Fruit fly (Drosophila melanogaster) whole organism, embryonic: Measurements from ENCODE around the gene CG43221.

ENCODE experiments used
- Ada2b ChIP-seq: fragments of 200-800 bp; sonication (Bioruptor generic); IDR thresholded peaks from 2 replicates; pipeline ENCODE4 v1.3.6; 2022; ENCODE audit warnings: missing biosample characterization, missing genetic modification characterization
- Awh ChIP-seq: fragments of 200-800 bp; sonication (Bioruptor generic); IDR thresholded peaks from 2 replicates; pipeline ENCODE4, ENCODE4 v1.3.6; 2022; ENCODE audit warnings: missing biosample characterization, missing genetic modification characterization
- Bdp1 ChIP-seq: fragments of 200-800 bp; sonication (Bioruptor generic); optimal IDR thresholded peaks from 3 replicates; lab custom pipeline; 2016; ENCODE audit warnings: missing biosample characterization, missing genetic modification characterization
- BtbVII ChIP-seq: fragments of 200-800 bp; sonication (Bioruptor generic); optimal IDR thresholded peaks from 3 replicates; lab custom pipeline; 2017; ENCODE audit warnings: missing biosample characterization, mild to moderate bottlenecking, missing genetic modification characterization
- C15 ChIP-seq: fragments of 200-800 bp; sonication (Bioruptor generic); IDR thresholded peaks from 3 replicates; pipeline ENCODE4 v1.3.6; 2022; ENCODE audit warnings: missing biosample characterization, missing genetic modification characterization
- CG10654 ChIP-seq: fragments of 200-800 bp; sonication (Bioruptor generic); optimal IDR thresholded peaks from 2 replicates; lab custom pipeline; 2016; ENCODE audit warnings: missing biosample characterization, missing genetic modification characterization
- CG15269 ChIP-seq: fragments of 200-800 bp; sonication (Bioruptor generic); optimal IDR thresholded peaks from 2 replicates; lab custom pipeline; 2018; ENCODE audit warnings: missing biosample characterization, mild to moderate bottlenecking, missing genetic modification characterization, moderate library complexity
- CG15601 ChIP-seq: fragments of 200-800 bp; sonication (Bioruptor generic); optimal IDR thresholded peaks from 3 replicates; lab custom pipeline; 2019; ENCODE audit warnings: missing biosample characterization, mild to moderate bottlenecking, missing genetic modification characterization, moderate library complexity
- CG1602 ChIP-seq: fragments of 200-800 bp; sonication (Bioruptor generic); optimal IDR thresholded peaks from 3 replicates; lab custom pipeline; 2016; ENCODE audit warnings: missing biosample characterization, missing genetic modification characterization
- CG17802 ChIP-seq: fragments of 200-800 bp; sonication (Bioruptor generic); optimal IDR thresholded peaks from 2 replicates; lab custom pipeline; 2018; ENCODE audit warnings: missing biosample characterization, mild to moderate bottlenecking, missing genetic modification characterization, moderate library complexity
- CG2116 ChIP-seq: fragments of 200-800 bp; sonication (Bioruptor generic); optimal IDR thresholded peaks from 3 replicates; lab custom pipeline; 2018; ENCODE audit warnings: missing biosample characterization, mild to moderate bottlenecking, missing genetic modification characterization
- CG3163 ChIP-seq: fragments of 200-800 bp; sonication (Bioruptor generic); optimal IDR thresholded peaks from 3 replicates; lab custom pipeline; 2016; ENCODE audit warnings: missing biosample characterization, missing genetic modification characterization
- CG33213 ChIP-seq: fragments of 200-800 bp; sonication (Bioruptor generic); optimal IDR thresholded peaks from 3 replicates; lab custom pipeline; 2016; ENCODE audit warnings: missing biosample characterization, missing genetic modification characterization
- CG7372 ChIP-seq: fragments of 200-800 bp; sonication (Bioruptor generic); IDR thresholded peaks from 2 replicates; pipeline ENCODE4 v1.3.6; 2022; ENCODE audit warnings: missing biosample characterization, missing genetic modification characterization
- CG9876 ChIP-seq: fragments of 200-800 bp; sonication (Bioruptor generic); optimal IDR thresholded peaks from 2 replicates; lab custom pipeline; 2016; ENCODE audit warnings: missing biosample characterization, missing genetic modification characterization
- CTCF ChIP-seq: fragments of 200-800 bp; sonication (Bioruptor generic); optimal IDR thresholded peaks from 2 replicates; lab custom pipeline; 2017; ENCODE audit warnings: missing biosample characterization, mild to moderate bottlenecking, missing genetic modification characterization, moderate library complexity
- CrebB ChIP-seq: fragments of 200-800 bp; sonication (Bioruptor generic); optimal IDR thresholded peaks from 3 replicates; lab custom pipeline; 2018; ENCODE audit warnings: missing biosample characterization, mild to moderate bottlenecking, missing genetic modification characterization
- Dll ChIP-seq: fragments of 200-800 bp; sonication (Bioruptor generic); IDR thresholded peaks from 4 replicates; pipeline ENCODE4 v1.3.6; 2022; ENCODE audit warnings: missing biosample characterization, missing genetic modification characterization; ENCODE audit not compliant: partially characterized antibody
- HLH3B ChIP-seq: fragments of 200-800 bp; sonication (Bioruptor generic); IDR thresholded peaks from 2 replicates; pipeline ENCODE4 v1.3.6; 2022; ENCODE audit warnings: missing biosample characterization, missing genetic modification characterization
- HmgZ ChIP-seq: fragments of 200-800 bp; sonication (Bioruptor generic); optimal IDR thresholded peaks from 2 replicates; lab custom pipeline; 2018; ENCODE audit warnings: missing biosample characterization, mild to moderate bottlenecking, missing genetic modification characterization
- Mad ChIP-seq: fragments of 200-800 bp; sonication (Bioruptor generic); optimal IDR thresholded peaks from 2 replicates; lab custom pipeline; 2016; ENCODE audit warnings: missing biosample characterization, missing genetic modification characterization
- Pdp1 ChIP-seq, 2 experiments: fragments of 200-800 bp; sonication (Bioruptor generic); optimal IDR thresholded peaks; 3 replicates each; lab custom pipeline; 2016; ENCODE audit warnings: missing biosample characterization in 2 of 2, missing genetic modification characterization in 2 of 2, mild to moderate bottlenecking in 1 of 2, moderate library complexity in 1 of 2
- Poxn ChIP-seq: fragments of 200-800 bp; sonication (Bioruptor generic); IDR thresholded peaks from 2 replicates; pipeline ENCODE4 v1.3.6; 2022; ENCODE audit warnings: missing biosample characterization, missing genetic modification characterization
- Sox100B ChIP-seq: fragments of 200-800 bp; sonication (Bioruptor generic); optimal IDR thresholded peaks from 3 replicates; lab custom pipeline; 2018; ENCODE audit warnings: missing biosample characterization, mild to moderate bottlenecking, missing genetic modification characterization
- Stat92E ChIP-seq, 3 experiments: fragments of >200 bp in 2 of 3; fragments of 200-800 bp in 1 of 3; sonication (Bioruptor generic) in 1 of 3; optimal IDR thresholded peaks; 2 replicates each; lab custom pipeline; 2017 to 2019; ENCODE audit warnings: missing biosample characterization in 3 of 3, missing genetic modification characterization in 3 of 3, mild to moderate bottlenecking in 1 of 3, moderate library complexity in 1 of 3
- Tbp ChIP-seq: fragments of >200 bp; optimal IDR thresholded peaks from 2 replicates; lab custom pipeline; 2018; ENCODE audit warnings: missing biosample characterization, missing genetic modification characterization
- Trl ChIP-seq, 3 experiments: fragments of >200 bp in 2 of 3; fragments of 200-800 bp in 1 of 3; sonication (Bioruptor generic) in 1 of 3; optimal IDR thresholded peaks; 2 replicates in 1 of 3; 3 replicates in 2 of 3; lab custom pipeline; 2016 to 2017; ENCODE audit warnings: missing biosample characterization in 1 of 3, missing genetic modification characterization in 1 of 3
- ac ChIP-seq: fragments of 200-800 bp; sonication (Bioruptor generic); optimal IDR thresholded peaks from 3 replicates; lab custom pipeline; 2017; ENCODE audit warnings: missing biosample characterization, mild to moderate bottlenecking, missing genetic modification characterization
- ato ChIP-seq: fragments of 200-800 bp; sonication (Bioruptor generic); IDR thresholded peaks from 2 replicates; pipeline ENCODE4 v1.3.6; 2022; ENCODE audit warnings: missing biosample characterization, missing genetic modification characterization; ENCODE audit not compliant: partially characterized antibody
- cg ChIP-seq: fragments of 200-800 bp; sonication (Bioruptor generic); optimal IDR thresholded peaks from 3 replicates; lab custom pipeline; 2019; ENCODE audit warnings: missing biosample characterization, mild to moderate bottlenecking, missing genetic modification characterization, moderate library complexity
- cwo ChIP-seq: fragments of 200-800 bp; sonication (Bioruptor generic); optimal IDR thresholded peaks from 3 replicates; lab custom pipeline; 2017; ENCODE audit warnings: missing biosample characterization, missing genetic modification characterization, mild to moderate bottlenecking, moderate library complexity, missing genetic modification reagents
- da ChIP-seq: fragments of 200-800 bp; sonication (Bioruptor generic); optimal IDR thresholded peaks from 2 replicates; lab custom pipeline; 2016; ENCODE audit warnings: missing biosample characterization, missing genetic modification characterization
- exex ChIP-seq: fragments of 200-800 bp; sonication (Bioruptor generic); optimal IDR thresholded peaks from 4 replicates; lab custom pipeline; 2018; ENCODE audit warnings: missing biosample characterization, mild to moderate bottlenecking, missing genetic modification characterization, moderate library complexity
- eyg ChIP-seq: fragments of 200-800 bp; sonication (Bioruptor generic); optimal IDR thresholded peaks from 3 replicates; lab custom pipeline; 2016; ENCODE audit warnings: missing biosample characterization, missing genetic modification characterization
- gcm ChIP-seq: fragments of 200-800 bp; sonication (Bioruptor generic); optimal IDR thresholded peaks from 2 replicates; lab custom pipeline; 2019; ENCODE audit warnings: missing biosample characterization, mild to moderate bottlenecking, missing genetic modification characterization, moderate library complexity
- grau ChIP-seq: fragments of 200-800 bp; optimal IDR thresholded peaks from 3 replicates; lab custom pipeline; 2019; ENCODE audit warnings: missing biosample characterization, mild to moderate bottlenecking, missing genetic modification characterization, moderate library complexity
- gsb-n ChIP-seq: fragments of 200-800 bp; sonication (Bioruptor generic); optimal IDR thresholded peaks from 3 replicates; lab custom pipeline; 2018; ENCODE audit warnings: missing biosample characterization, mild to moderate bottlenecking, missing genetic modification characterization
- lilli ChIP-seq: fragments of 200-800 bp; sonication (Bioruptor generic); optimal IDR thresholded peaks from 3 replicates; lab custom pipeline; 2016; ENCODE audit warnings: missing biosample characterization, missing genetic modification characterization
- lola ChIP-seq, 3 experiments: fragments of >200 bp in 2 of 3; fragments of 200-800 bp in 1 of 3; sonication (Bioruptor generic) in 1 of 3; optimal IDR thresholded peaks; 2 replicates each; lab custom pipeline; 2017 to 2019; ENCODE audit warnings: missing biosample characterization in 3 of 3, missing genetic modification characterization in 3 of 3, mild to moderate bottlenecking in 1 of 3, moderate library complexity in 1 of 3
- nau ChIP-seq: fragments of 200-800 bp; sonication (Bioruptor generic); optimal IDR thresholded peaks from 3 replicates; lab custom pipeline; 2017; ENCODE audit warnings: missing biosample characterization, mild to moderate bottlenecking, missing genetic modification characterization, missing genetic modification reagents
- org-1 ChIP-seq: fragments of 200-800 bp; sonication (Bioruptor generic); optimal IDR thresholded peaks from 2 replicates; lab custom pipeline; 2017; ENCODE audit warnings: missing biosample characterization, missing genetic modification characterization
- otp ChIP-seq: fragments of 200-800 bp; sonication (Bioruptor generic); IDR thresholded peaks from 3 replicates; pipeline ENCODE4, ENCODE4 v1.3.6; 2022; ENCODE audit warnings: missing biosample characterization, missing genetic modification characterization
- phol ChIP-seq: fragments of 200-800 bp; sonication (Bioruptor generic); optimal IDR thresholded peaks from 3 replicates; lab custom pipeline; 2018; ENCODE audit warnings: missing biosample characterization, mild to moderate bottlenecking, missing genetic modification characterization, moderate library complexity
- sc ChIP-seq, 3 experiments: fragments of >200 bp in 2 of 3; fragments of 200-800 bp in 1 of 3; sonication (Bioruptor generic) in 1 of 3; optimal IDR thresholded peaks; 2 replicates in 2 of 3; 3 replicates in 1 of 3; lab custom pipeline; 2017; ENCODE audit warnings: mild to moderate bottlenecking in 1 of 3, missing biosample characterization in 1 of 3, missing genetic modification characterization in 1 of 3, missing genetic modification reagents in 1 of 3
- shn ChIP-seq: fragments of 200-800 bp; sonication (Bioruptor generic); optimal IDR thresholded peaks from 3 replicates; lab custom pipeline; 2016; ENCODE audit warnings: missing biosample characterization, missing genetic modification characterization
- sim ChIP-seq: fragments of 200-800 bp; sonication (Bioruptor generic); IDR thresholded peaks from 2 replicates; pipeline ENCODE4 v1.3.6; 2022; ENCODE audit warnings: missing biosample characterization, missing genetic modification characterization
- stwl ChIP-seq: fragments of 200-800 bp; sonication (Bioruptor generic); optimal IDR thresholded peaks from 3 replicates; lab custom pipeline; 2018; ENCODE audit warnings: missing biosample characterization, mild to moderate bottlenecking, missing genetic modification characterization, moderate library complexity
- tap ChIP-seq: fragments of 200-800 bp; optimal IDR thresholded peaks from 3 replicates; lab custom pipeline; 2019; ENCODE audit warnings: missing biosample characterization, mild to moderate bottlenecking, missing genetic modification characterization, moderate library complexity
- tgo ChIP-seq: fragments of 200-800 bp; sonication (Bioruptor generic); IDR thresholded peaks from 3 replicates; pipeline ENCODE4 v1.3.6; 2022; ENCODE audit warnings: missing biosample characterization, missing genetic modification characterization
- vvl ChIP-seq: fragments of 200-800 bp; sonication (Bioruptor generic); IDR thresholded peaks from 2 replicates; pipeline ENCODE4 v1.3.6; 2022; ENCODE audit warnings: missing biosample characterization, missing genetic modification characterization
- yki ChIP-seq: fragments of >200 bp; optimal IDR thresholded peaks from 3 replicates; lab custom pipeline; 2018

The CG43221 gene

DNA sequence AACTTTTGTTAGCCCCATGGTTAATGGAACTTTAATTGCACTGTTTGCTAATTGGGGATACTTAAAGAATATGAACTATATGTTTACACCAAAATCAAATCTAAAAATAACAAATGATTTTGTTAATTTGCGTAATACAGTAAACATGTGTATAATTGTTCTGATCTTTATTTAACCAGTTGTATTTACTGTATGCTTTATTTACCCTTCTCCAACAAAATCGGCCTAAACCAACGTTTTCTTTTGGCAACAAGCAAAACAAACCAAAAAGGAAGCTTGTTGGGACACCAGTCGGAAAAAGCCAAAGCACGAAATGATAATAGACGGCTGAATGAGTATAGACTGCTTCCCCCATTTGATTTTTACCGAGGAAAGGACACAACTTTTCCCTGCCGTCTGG, 14.9 kb upstream of the CG43221 start (continued):
- TF ChIP-seq Dll (GFP tag; lab: Robert Waterston, UW) (no peak), CG7372 (GFP tag; lab: Robert Waterston, UW) (no peak), Sox100B (GFP tag; lab: Kevin White, UChicago) (no peak), C15 (peak; percentile 15; the same call in 1 of the 3 replicates), Stat92E (GFP tag; optimal IDR thresholded peaks at IDR 0.05; lab: Kevin White, UChicago) (no peak), CTCF (no peak), Pdp1 (GFP tag; optimal IDR thresholded peaks at IDR 0.05; lab: Kevin White, UChicago) (peak in 1 of 2 experiments; percentile 1), nau (GFP tag; lab: Kevin White, UChicago) (peak; percentile 26), da (no peak), Ada2b (GFP tag; lab: Robert Waterston, UW) (no peak), BtbVII (peak; percentile 78), CG10654 (GFP tag; lab: Kevin White, UChicago) (no peak), CrebB (tag; lab: Kevin White, UChicago) (peak; percentile 69), lilli (peak; percentile 8), vvl (GFP tag; lab: Robert Waterston, UW) (no peak), HmgZ (tag; lab: Kevin White, UChicago) (peak; percentile 62), grau (tag; lab: Kevin White, UChicago) (peak; percentile 54), gsb-n (tag; lab: Kevin White, UChicago) (no peak), exex (peak; percentile 33), ato (GFP tag; lab: Robert Waterston, UW) (no peak), cg (GFP tag; lab: Kevin White, UChicago) (no peak), Poxn (GFP tag; lab: Robert Waterston, UW) (no peak), tap (no peak)

DNA sequence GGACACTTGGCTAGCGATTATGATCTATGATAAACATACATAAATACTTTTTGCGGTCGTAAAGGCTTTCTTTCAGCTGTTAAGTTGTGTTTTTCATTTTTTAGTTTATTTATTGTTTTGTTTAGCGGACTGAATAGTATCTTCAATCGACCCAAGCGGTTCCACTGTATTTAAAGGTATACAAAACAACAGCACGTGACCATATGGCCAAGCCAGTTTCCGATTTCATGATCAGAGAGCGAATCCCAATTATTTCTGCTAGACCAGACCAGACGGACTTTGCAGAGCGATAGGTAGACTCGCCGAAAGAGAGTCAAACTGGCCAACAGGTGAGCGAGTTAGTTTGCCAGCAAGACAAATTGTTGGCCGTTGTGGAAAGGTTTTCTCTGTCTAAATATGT, 14.0 kb upstream of the CG43221 start, which contains the start of gene Sgt:
TSS of gene Sgt (plus strand) at position 80 of the 400 bp plus-strand sequence.
- TF ChIP-seq CG2116 (GFP tag; lab: Kevin White, UChicago) (no peak), Trl (optimal IDR thresholded peaks at IDR 0.05; lab: Kevin White, UChicago) (peak; percentile 41 to 59), Trl (GFP tag; optimal IDR thresholded peaks at IDR 0.05; lab: Kevin White, UChicago) (no peak), lola (GFP tag; optimal IDR thresholded peaks at IDR 0.05; lab: Kevin White, UChicago) (no peak), sc (optimal IDR thresholded peaks at IDR 0.05; lab: Kevin White, UChicago) (no peak), sc (GFP tag; optimal IDR thresholded peaks at IDR 0.05; lab: Kevin White, UChicago) (no peak), HmgZ (tag; lab: Kevin White, UChicago) (peak; percentile 11), Mad (no peak), CG9876 (GFP tag; lab: Kevin White, UChicago) (no peak), otp (GFP tag; lab: Robert Waterston, UW) (no peak), org-1 (GFP tag; lab: Kevin White, UChicago) (no peak), CG3163 (peak; percentile 29), CG15601 (tag; lab: Kevin White, UChicago) (no peak), CG17802 (tag; lab: Kevin White, UChicago) (no peak), HLH3B (GFP tag; lab: Robert Waterston, UW) (no peak), gcm (GFP tag; lab: Kevin White, UChicago) (no peak), sim (GFP tag; lab: Robert Waterston, UW) (no peak), tgo (no peak), CG1602 (GFP tag; lab: Kevin White, UChicago) (no peak), eyg (GFP tag; lab: Kevin White, UChicago) (no peak), Awh (GFP tag; lab: Robert Waterston, UW) (no peak), stwl (no peak), Tbp (GFP tag; lab: Kevin White, UChicago) (no peak), ac (GFP tag; lab: Kevin White, UChicago) (no peak), CG15269 (tag; lab: Kevin White, UChicago) (no peak), phol (tag; lab: Kevin White, UChicago) (no peak), cwo (GFP tag; lab: Kevin White, UChicago) (peak; percentile 93), CG33213 (GFP tag; lab: Kevin White, UChicago) (no peak), yki (lab: Kevin White, UChicago) (no peak), Bdp1 (GFP tag; lab: Kevin White, UChicago) (no peak), shn (GFP tag; lab: Kevin White, UChicago) (no peak)
